Worm (Caenorhabditis elegans) whole organism, L3 larva: ENCODE results near the gene M162.5.

Experiments
- R02D3.7 ChIP-seq: fragments of 150-350 bp; optimal IDR thresholded peaks from 2 replicates; lab custom pipeline; 2014; ENCODE audit warnings: missing biosample characterization, missing genetic modification characterization
- ZK546.5 ChIP-seq: sonication (generic microtip); optimal IDR thresholded peaks from 2 replicates; lab custom pipeline; 2017; ENCODE audit warnings: missing biosample characterization, missing genetic modification characterization
- ama-1 ChIP-seq: fragments of 150-350 bp; optimal IDR thresholded peaks from 2 replicates; lab custom pipeline; 2018
- ceh-16 ChIP-seq: sonication (generic microtip); optimal IDR thresholded peaks from 2 replicates; lab custom pipeline; 2017; ENCODE audit warnings: missing biosample characterization, missing genetic modification characterization
- ceh-28 ChIP-seq: fragments of 150-350 bp; optimal IDR thresholded peaks from 2 replicates; lab custom pipeline; 2014; ENCODE audit warnings: missing biosample characterization, missing genetic modification reagents, missing genetic modification characterization
- ceh-82 ChIP-seq: fragments of 150-350 bp; optimal IDR thresholded peaks from 2 replicates; lab custom pipeline; 2014; ENCODE audit warnings: missing biosample characterization, missing genetic modification characterization
- ceh-9 ChIP-seq: sonication (generic microtip); optimal IDR thresholded peaks from 2 replicates; lab custom pipeline; 2018; ENCODE audit warnings: missing biosample characterization, missing genetic modification characterization
- daf-12 ChIP-seq: fragments of 150-350 bp; optimal IDR thresholded peaks from 2 replicates; lab custom pipeline; 2014; ENCODE audit warnings: missing biosample characterization, missing genetic modification reagents, missing genetic modification characterization
- egl-27 ChIP-seq: sonication (generic microtip); optimal IDR thresholded peaks from 4 replicates; lab custom pipeline; 2017; ENCODE audit warnings: missing biosample characterization, missing genetic modification reagents, missing genetic modification characterization
- egl-5 ChIP-seq: fragments of 150-350 bp; optimal IDR thresholded peaks from 2 replicates; lab custom pipeline; 2017; ENCODE audit warnings: missing biosample characterization, missing genetic modification reagents, missing genetic modification characterization, inconsistent platforms
- elt-1 ChIP-seq: fragments of 150-350 bp; optimal IDR thresholded peaks from 2 replicates; lab custom pipeline; 2014; ENCODE audit warnings: missing biosample characterization, missing genetic modification characterization
- elt-2 ChIP-seq: sonication (generic microtip); optimal IDR thresholded peaks from 2 replicates; lab custom pipeline; 2016; ENCODE audit warnings: missing genetic modification reagents, mild to moderate bottlenecking, missing genetic modification characterization, missing compliant biosample characterization
- elt-3 ChIP-seq, 3 experiments: fragments of 150-350 bp in 1 of 3; sonication (generic microtip) in 2 of 3; optimal IDR thresholded peaks; 2 replicates in 2 of 3; 4 replicates in 1 of 3; lab custom pipeline; 2014 to 2017; ENCODE audit warnings: missing biosample characterization in 3 of 3, missing genetic modification characterization in 3 of 3
- eor-1 ChIP-seq, 2 experiments: fragments of 150-350 bp; optimal IDR thresholded peaks; 2 replicates each; lab custom pipeline; 2014 to 2018; ENCODE audit warnings: missing biosample characterization in 2 of 2, missing genetic modification characterization in 2 of 2
- fkh-2 ChIP-seq: fragments of 150-350 bp; optimal IDR thresholded peaks from 2 replicates; lab custom pipeline; 2014; ENCODE audit warnings: missing biosample characterization, missing genetic modification reagents, missing genetic modification characterization
- fos-1 ChIP-seq: fragments of 150-350 bp; optimal IDR thresholded peaks from 2 replicates; lab custom pipeline; 2014; ENCODE audit warnings: missing biosample characterization, missing genetic modification characterization
- jun-1 ChIP-seq: fragments of 150-350 bp; optimal IDR thresholded peaks from 2 replicates; lab custom pipeline; 2014; ENCODE audit warnings: missing biosample characterization, missing genetic modification reagents, missing genetic modification characterization
- lin-15B ChIP-seq: fragments of 150-350 bp; optimal IDR thresholded peaks from 2 replicates; lab custom pipeline; 2014; ENCODE audit warnings: missing biosample characterization, missing genetic modification characterization
- lin-39 ChIP-seq: fragments of 150-350 bp; optimal IDR thresholded peaks from 2 replicates; lab custom pipeline; 2018; ENCODE audit warnings: missing biosample characterization, missing genetic modification reagents, missing genetic modification characterization
- lsy-12 ChIP-seq: sonication (generic microtip); optimal IDR thresholded peaks from 2 replicates; lab custom pipeline; 2016; ENCODE audit warnings: mild to moderate bottlenecking, missing genetic modification characterization, missing compliant biosample characterization
- mdl-1 ChIP-seq: fragments of 150-350 bp; optimal IDR thresholded peaks from 2 replicates; lab custom pipeline; 2014; ENCODE audit warnings: missing biosample characterization, missing genetic modification characterization
- mml-1 ChIP-seq: fragments of 150-350 bp; sonication (generic microtip); optimal IDR thresholded peaks from 3 replicates; lab custom pipeline; 2014; ENCODE audit warnings: missing biosample characterization, missing genetic modification characterization
- nfya-1 ChIP-seq: sonication (generic microtip); optimal IDR thresholded peaks from 2 replicates; lab custom pipeline; 2017; ENCODE audit warnings: missing genetic modification characterization, mild to moderate bottlenecking, missing compliant biosample characterization, antibody characterized with exemption, moderate library complexity; ENCODE audit not compliant: insufficient read depth
- nhr-11 ChIP-seq: fragments of 150-350 bp; optimal IDR thresholded peaks from 2 replicates; lab custom pipeline; 2014; ENCODE audit warnings: missing biosample characterization, missing genetic modification characterization
- nhr-12 ChIP-seq: fragments of 150-350 bp; optimal IDR thresholded peaks from 2 replicates; lab custom pipeline; 2014; ENCODE audit warnings: missing biosample characterization, missing genetic modification characterization
- nhr-23 ChIP-seq: fragments of 150-350 bp; optimal IDR thresholded peaks from 2 replicates; lab custom pipeline; 2014; ENCODE audit warnings: missing biosample characterization, missing genetic modification reagents, missing genetic modification characterization
- nhr-237 ChIP-seq: fragments of 150-350 bp; optimal IDR thresholded peaks from 2 replicates; lab custom pipeline; 2014; ENCODE audit warnings: missing biosample characterization, missing genetic modification characterization
- nhr-43 ChIP-seq: sonication (generic microtip); optimal IDR thresholded peaks from 2 replicates; lab custom pipeline; 2016; ENCODE audit warnings: mild to moderate bottlenecking, missing genetic modification characterization, missing compliant biosample characterization; ENCODE audit not compliant: poor library complexity, severe bottlenecking
- nhr-67 ChIP-seq: fragments of 150-350 bp; optimal IDR thresholded peaks from 2 replicates; lab custom pipeline; 2014; ENCODE audit warnings: missing biosample characterization, missing genetic modification characterization
- nhr-76 ChIP-seq: fragments of 150-350 bp; sonication (generic microtip); optimal IDR thresholded peaks from 5 replicates; lab custom pipeline; 2014; ENCODE audit warnings: missing biosample characterization, missing genetic modification characterization
- pha-4 ChIP-seq: fragments of 150-350 bp; optimal IDR thresholded peaks from 2 replicates; lab custom pipeline; 2014; ENCODE audit warnings: missing biosample characterization, missing genetic modification reagents, missing genetic modification characterization
- pqm-1 ChIP-seq: fragments of 150-350 bp; optimal IDR thresholded peaks from 2 replicates; lab custom pipeline; 2017; ENCODE audit warnings: missing biosample characterization, missing genetic modification characterization, inconsistent platforms
- skn-1 ChIP-seq: fragments of 150-350 bp; optimal IDR thresholded peaks from 2 replicates; lab custom pipeline; 2014; ENCODE audit warnings: missing biosample characterization, missing genetic modification characterization
- snpc-4 ChIP-seq: fragments of 150-350 bp; optimal IDR thresholded peaks from 2 replicates; lab custom pipeline; 2014; ENCODE audit warnings: missing biosample characterization, missing genetic modification characterization
- tbx-2 ChIP-seq: sonication (generic microtip); optimal IDR thresholded peaks from 2 replicates; lab custom pipeline; 2016; ENCODE audit warnings: mild to moderate bottlenecking, missing genetic modification characterization, missing compliant biosample characterization
- zag-1 ChIP-seq: fragments of 150-350 bp; optimal IDR thresholded peaks from 2 replicates; lab custom pipeline; 2014; ENCODE audit warnings: missing biosample characterization, missing genetic modification characterization
- ztf-11 ChIP-seq: fragments of 150-350 bp; optimal IDR thresholded peaks from 2 replicates; lab custom pipeline; 2014; ENCODE audit warnings: missing biosample characterization, missing genetic modification characterization
- ztf-4 ChIP-seq: fragments of 150-350 bp; optimal IDR thresholded peaks from 2 replicates; lab custom pipeline; 2014; ENCODE audit warnings: missing biosample characterization, missing genetic modification characterization

The M162.5 gene

ce11 chrV:19730280-19730679 is 30.6 kb upstream of the M162.5 start, which contains the start of gene Y116F11A.1:
Y116F11A.1 (plus strand) TSS chrV:19730580.
- TF ChIP-seq skn-1 (tag; lab: Kevin White, UChicago): no peak
- no peak for TF ChIP-seq elt-2
- no peak for TF ChIP-seq daf-12 (tag; lab: Kevin White, UChicago)
- TF ChIP-seq nhr-12 (tag; lab: Kevin White, UChicago): no peak
- TF ChIP-seq nhr-23 (tag; lab: Kevin White, UChicago): no peak
- TF ChIP-seq nhr-43 (tag; lab: Kevin White, UChicago): no peak
- no peak for TF ChIP-seq pqm-1
- TF ChIP-seq ztf-11 (tag; lab: Kevin White, UChicago): no peak
- no peak for TF ChIP-seq fkh-2 (tag; lab: Kevin White, UChicago)
- TF ChIP-seq nhr-67 (tag; lab: Kevin White, UChicago): no peak

- TF ChIP-seq lsy-12 (tag; lab: Kevin White, UChicago): no peak
- TF ChIP-seq ceh-28: no peak
- TF ChIP-seq nhr-67 (tag; lab: Kevin White, UChicago): no peak
- no peak for TF ChIP-seq zag-1 (tag; lab: Kevin White, UChicago)
- no peak for TF ChIP-seq elt-1
- no peak for TF ChIP-seq ZK546.5 (tag; lab: Kevin White, UChicago)
- TF ChIP-seq jun-1 (tag; lab: Kevin White, UChicago): no peak
- no peak for TF ChIP-seq snpc-4 (tag; lab: Kevin White, UChicago)
Observed at ce11 chrV:19733728-19734127, 27.1 kb upstream of the M162.5 start.

ce11 chrV:19737458-19737857 is 23.4 kb upstream of the M162.5 start, which contains the start of gene W04E12.7:
W04E12.7 (minus strand) TSS chrV:19737558.
- TF ChIP-seq fkh-2 (tag; lab: Kevin White, UChicago): no peak
- no peak for TF ChIP-seq mml-1 (tag; lab: Kevin White, UChicago)
- TF ChIP-seq ceh-9: no peak
- TF ChIP-seq eor-1 (tag; optimal IDR thresholded peaks at IDR 0.05; lab: Kevin White, UChicago): no peak
- TF ChIP-seq ZK546.5 (tag; lab: Kevin White, UChicago): no peak

- TF ChIP-seq nhr-43 (tag; lab: Kevin White, UChicago) (no peak), elt-3 (tag; optimal IDR thresholded peaks at IDR 0.05; lab: Kevin White, UChicago) (no peak), ztf-4 (tag; lab: Kevin White, UChicago) (no peak), fos-1 (tag; lab: Kevin White, UChicago) (no peak), egl-5 (tag; lab: Kevin White, UChicago) (no peak), lin-15B (no peak), lin-39 (tag; lab: Kevin White, UChicago) (no peak), nhr-11 (tag; lab: Kevin White, UChicago) (no peak), nfya-1 (tag; lab: Kevin White, UChicago) (no peak), mdl-1 (tag; lab: Kevin White, UChicago) (no peak), ceh-82 (tag; lab: Kevin White, UChicago) (no peak), ceh-16 (no peak), nhr-67 (tag; lab: Kevin White, UChicago) (no peak), elt-1 (no peak), lsy-12 (tag; lab: Kevin White, UChicago) (no peak), tbx-2 (tag; lab: Kevin White, UChicago) (no peak), nhr-12 (tag; lab: Kevin White, UChicago) (no peak), jun-1 (tag; lab: Kevin White, UChicago) (no peak), mml-1 (tag; lab: Kevin White, UChicago) (no peak), ceh-28 (no peak)
Observed at ce11 chrV:19738117-19738516, 22.7 kb upstream of the M162.5 start, which contains the start of gene fbxa-131. fbxa-131 (plus strand) TSS chrV:19738417.

- TF ChIP-seq egl-27 (tag; lab: Kevin White, UChicago) (no peak), elt-3 (tag; optimal IDR thresholded peaks at IDR 0.05; lab: Kevin White, UChicago) (no peak), jun-1 (tag; lab: Kevin White, UChicago) (no peak), pha-4 (tag; lab: Kevin White, UChicago) (no peak), elt-1 (no peak), fkh-2 (tag; lab: Kevin White, UChicago) (no peak), ama-1 (lab: Kevin White, UChicago) (no peak), nhr-12 (tag; lab: Kevin White, UChicago) (no peak), nhr-237 (tag; lab: Kevin White, UChicago) (no peak), R02D3.7 (tag; lab: Kevin White, UChicago) (no peak), ceh-9 (no peak), lsy-12 (tag; lab: Kevin White, UChicago) (no peak), skn-1 (tag; lab: Kevin White, UChicago) (no peak), nhr-76 (tag; lab: Kevin White, UChicago) (no peak), snpc-4 (tag; lab: Kevin White, UChicago) (no peak)
Observed at ce11 chrV:19741034-19741433, 19.8 kb upstream of the M162.5 start, which contains the start of gene W04E12.2. W04E12.2 (minus strand) TSS chrV:19741134.
